Fruit fly (Drosophila melanogaster) whole organism, embryonic: ENCODE measurements around the gene nonC.
A peak's percentile ranks its signal among the peaks of the same experiment; 100 is the strongest.

Experiments
- Awh ChIP-seq: fragments of 200-800 bp; sonication (Bioruptor generic); IDR thresholded peaks from 2 replicates; pipeline ENCODE4, ENCODE4 v1.3.6; 2022; ENCODE audit warnings: missing biosample characterization, missing genetic modification characterization
- CG12236 ChIP-seq: fragments of 200-800 bp; sonication (Bioruptor generic); optimal IDR thresholded peaks from 2 replicates; lab custom pipeline; 2016; ENCODE audit warnings: missing biosample characterization, missing genetic modification characterization
- CG14014 ChIP-seq: fragments of 200-800 bp; sonication (Bioruptor generic); IDR thresholded peaks from 2 replicates; pipeline ENCODE4 v1.3.6; 2022; ENCODE audit warnings: missing biosample characterization, missing genetic modification characterization
- CG14050 ChIP-seq: fragments of 200-800 bp; sonication (Bioruptor generic); IDR thresholded peaks from 3 replicates; pipeline ENCODE4 v1.3.6; 2022; ENCODE audit warnings: missing biosample characterization, missing genetic modification characterization
- CG15479 ChIP-seq: fragments of 200-800 bp; sonication (Bioruptor generic); optimal IDR thresholded peaks from 3 replicates; lab custom pipeline; 2019; ENCODE audit warnings: missing biosample characterization, mild to moderate bottlenecking, missing genetic modification characterization, moderate library complexity
- CG16815 ChIP-seq: fragments of 200-800 bp; sonication (Bioruptor generic); optimal IDR thresholded peaks from 3 replicates; lab custom pipeline; 2017; ENCODE audit warnings: missing biosample characterization, mild to moderate bottlenecking, missing genetic modification characterization
- CG17568 ChIP-seq: fragments of 200-800 bp; sonication (Bioruptor generic); optimal IDR thresholded peaks from 2 replicates; lab custom pipeline; 2018; ENCODE audit warnings: missing biosample characterization, mild to moderate bottlenecking, missing genetic modification characterization, moderate library complexity
- CG17802 ChIP-seq: fragments of 200-800 bp; sonication (Bioruptor generic); optimal IDR thresholded peaks from 2 replicates; lab custom pipeline; 2018; ENCODE audit warnings: missing biosample characterization, mild to moderate bottlenecking, missing genetic modification characterization, moderate library complexity
- CG17912 ChIP-seq: fragments of 200-800 bp; sonication (Bioruptor generic); optimal IDR thresholded peaks from 2 replicates; lab custom pipeline; 2018; ENCODE audit warnings: missing biosample characterization, mild to moderate bottlenecking, missing genetic modification characterization
- CG18619 ChIP-seq: fragments of 200-800 bp; sonication (Bioruptor generic); optimal IDR thresholded peaks from 3 replicates; lab custom pipeline; 2017; ENCODE audit warnings: missing biosample characterization, mild to moderate bottlenecking, missing genetic modification characterization
- CG2889 ChIP-seq: fragments of 200-800 bp; sonication (Bioruptor generic); IDR thresholded peaks from 3 replicates; pipeline ENCODE4 v1.3.6; 2022; ENCODE audit warnings: missing biosample characterization, missing genetic modification characterization
- CG33213 ChIP-seq: fragments of 200-800 bp; sonication (Bioruptor generic); optimal IDR thresholded peaks from 3 replicates; lab custom pipeline; 2016; ENCODE audit warnings: missing biosample characterization, missing genetic modification characterization
- CG33557 ChIP-seq: fragments of 200-800 bp; sonication (Bioruptor generic); optimal IDR thresholded peaks from 2 replicates; lab custom pipeline; 2019; ENCODE audit warnings: missing biosample characterization, mild to moderate bottlenecking, missing genetic modification characterization, moderate library complexity
- CG34376 ChIP-seq: fragments of 200-800 bp; sonication (Bioruptor generic); optimal IDR thresholded peaks from 2 replicates; lab custom pipeline; 2018; ENCODE audit warnings: missing biosample characterization, mild to moderate bottlenecking, missing genetic modification characterization
- CG3726 ChIP-seq: fragments of 200-800 bp; sonication (Bioruptor generic); IDR thresholded peaks from 3 replicates; pipeline ENCODE4, ENCODE4 v1.3.6; 2022; ENCODE audit warnings: missing biosample characterization, missing genetic modification characterization
- CG3995 ChIP-seq: fragments of 200-800 bp; sonication (Bioruptor generic); optimal IDR thresholded peaks from 3 replicates; lab custom pipeline; 2016; ENCODE audit warnings: missing biosample characterization, missing genetic modification characterization
- CG6654 ChIP-seq: fragments of 200-800 bp; sonication (Bioruptor generic); optimal IDR thresholded peaks from 2 replicates; lab custom pipeline; 2017; ENCODE audit warnings: missing biosample characterization, mild to moderate bottlenecking, missing genetic modification characterization
- CG6854 ChIP-seq: fragments of 200-800 bp; sonication (Bioruptor generic); optimal IDR thresholded peaks from 3 replicates; lab custom pipeline; 2017; ENCODE audit warnings: missing biosample characterization, mild to moderate bottlenecking, missing genetic modification characterization
- CG7357 ChIP-seq: fragments of 200-800 bp; sonication (Bioruptor generic); IDR thresholded peaks from 3 replicates; pipeline ENCODE4 v1.3.6; 2022; ENCODE audit warnings: missing biosample characterization, missing genetic modification characterization
- CG8924 ChIP-seq: fragments of 200-800 bp; optimal IDR thresholded peaks from 3 replicates; lab custom pipeline; 2019; ENCODE audit warnings: missing biosample characterization, mild to moderate bottlenecking, missing genetic modification characterization, moderate library complexity
- CG9876 ChIP-seq: fragments of 200-800 bp; sonication (Bioruptor generic); optimal IDR thresholded peaks from 2 replicates; lab custom pipeline; 2016; ENCODE audit warnings: missing biosample characterization, missing genetic modification characterization
- CoRest ChIP-seq: fragments of 200-800 bp; sonication (Bioruptor generic); optimal IDR thresholded peaks from 3 replicates; lab custom pipeline; 2018; ENCODE audit warnings: missing biosample characterization, mild to moderate bottlenecking, missing genetic modification characterization, moderate library complexity
- D ChIP-seq, 2 experiments: fragments of 200-800 bp in 1 of 2; fragments of >200 bp in 1 of 2; sonication (Bioruptor generic) in 1 of 2; optimal IDR thresholded peaks; 2 replicates in 1 of 2; 3 replicates in 1 of 2; lab custom pipeline; 2017; ENCODE audit warnings: mild to moderate bottlenecking in 1 of 2, missing biosample characterization in 1 of 2, missing genetic modification characterization in 1 of 2, missing genetic modification reagents in 1 of 2
- Deaf1 ChIP-seq: fragments of 200-800 bp; optimal IDR thresholded peaks from 3 replicates; lab custom pipeline; 2019; ENCODE audit warnings: missing biosample characterization, mild to moderate bottlenecking, missing genetic modification characterization, moderate library complexity
- Dll ChIP-seq: fragments of 200-800 bp; sonication (Bioruptor generic); IDR thresholded peaks from 4 replicates; pipeline ENCODE4 v1.3.6; 2022; ENCODE audit warnings: missing biosample characterization, missing genetic modification characterization; ENCODE audit not compliant: partially characterized antibody
- E2f2 ChIP-seq: fragments of 200-800 bp; sonication (Bioruptor generic); IDR thresholded peaks from 2 replicates; pipeline ENCODE4 v1.3.6; 2022; ENCODE audit warnings: missing biosample characterization, missing genetic modification characterization
- GATAe ChIP-seq: fragments of 200-800 bp; sonication (Bioruptor generic); conservative IDR thresholded peaks from 2 replicates; pipeline ENCODE4 v1.3.6; 2022; ENCODE audit warnings: missing biosample characterization, missing genetic modification characterization
- H2.0 ChIP-seq: fragments of 200-800 bp; sonication (Bioruptor generic); IDR thresholded peaks from 2 replicates; pipeline ENCODE4 v1.3.6; 2022; ENCODE audit warnings: missing biosample characterization, missing genetic modification characterization
- HHEX ChIP-seq: fragments of 200-800 bp; sonication (Bioruptor generic); optimal IDR thresholded peaks from 3 replicates; lab custom pipeline; 2017; ENCODE audit warnings: missing biosample characterization, mild to moderate bottlenecking, missing genetic modification characterization, missing genetic modification reagents
- NFAT ChIP-seq: fragments of 200-800 bp; sonication (Bioruptor generic); IDR thresholded peaks from 2 replicates; pipeline ENCODE4 v1.3.6; 2022; ENCODE audit warnings: missing biosample characterization, missing genetic modification characterization
- ase ChIP-seq: fragments of 200-800 bp; sonication (Bioruptor generic); IDR thresholded peaks from 3 replicates; pipeline ENCODE4 v1.3.6; 2022; ENCODE audit warnings: missing biosample characterization, missing genetic modification characterization
- bcd ChIP-seq: fragments of 200-800 bp; sonication (Bioruptor generic); optimal IDR thresholded peaks from 2 replicates; lab custom pipeline; 2017; ENCODE audit warnings: missing biosample characterization, mild to moderate bottlenecking, missing genetic modification characterization
- bowl ChIP-seq: fragments of 200-800 bp; sonication (Bioruptor generic); IDR thresholded peaks from 2 replicates; pipeline ENCODE4 v1.3.6; 2022; ENCODE audit warnings: missing biosample characterization, missing genetic modification characterization
- cad ChIP-seq: fragments of >200 bp; optimal IDR thresholded peaks from 2 replicates; lab custom pipeline; 2017; ENCODE audit warnings: missing biosample characterization, missing genetic modification characterization
- crol ChIP-seq: fragments of 200-800 bp; sonication (Bioruptor generic); IDR thresholded peaks from 2 replicates; pipeline ENCODE4 v1.3.6; 2022; ENCODE audit warnings: missing biosample characterization, missing genetic modification characterization
- dpn ChIP-seq, 2 experiments: fragments of 200-800 bp; sonication (Bioruptor generic); optimal IDR thresholded peaks; 3 replicates each; lab custom pipeline; 2016; ENCODE audit warnings: missing biosample characterization in 2 of 2, missing genetic modification characterization in 2 of 2
- ems ChIP-seq: fragments of 200-800 bp; sonication (Bioruptor generic); optimal IDR thresholded peaks from 3 replicates; lab custom pipeline; 2016; ENCODE audit warnings: missing biosample characterization, missing genetic modification characterization
- grau ChIP-seq: fragments of 200-800 bp; optimal IDR thresholded peaks from 3 replicates; lab custom pipeline; 2019; ENCODE audit warnings: missing biosample characterization, mild to moderate bottlenecking, missing genetic modification characterization, moderate library complexity
- gro ChIP-seq: fragments of 200-800 bp; sonication (Bioruptor generic); optimal IDR thresholded peaks from 2 replicates; lab custom pipeline; 2016; ENCODE audit warnings: missing biosample characterization, missing genetic modification characterization
- gsb ChIP-seq: fragments of 200-800 bp; sonication (Bioruptor generic); IDR thresholded peaks from 2 replicates; pipeline ENCODE4 v1.3.6; 2022; ENCODE audit warnings: missing biosample characterization, missing genetic modification characterization
- h ChIP-seq: fragments of >200 bp; optimal IDR thresholded peaks from 2 replicates; lab custom pipeline; 2017
- kah ChIP-seq: fragments of 200-800 bp; sonication (Bioruptor generic); optimal IDR thresholded peaks from 2 replicates; lab custom pipeline; 2018; ENCODE audit warnings: missing biosample characterization, mild to moderate bottlenecking, missing genetic modification characterization
- sna ChIP-seq: fragments of 200-800 bp; sonication (Bioruptor generic); IDR thresholded peaks from 2 replicates; pipeline ENCODE4 v1.3.6; 2022; ENCODE audit warnings: missing biosample characterization, missing genetic modification characterization; ENCODE audit not compliant: partially characterized antibody
- vvl ChIP-seq: fragments of 200-800 bp; sonication (Bioruptor generic); IDR thresholded peaks from 2 replicates; pipeline ENCODE4 v1.3.6; 2022; ENCODE audit warnings: missing biosample characterization, missing genetic modification characterization
- wdn ChIP-seq: fragments of 200-800 bp; sonication (Bioruptor generic); IDR thresholded peaks from 2 replicates; pipeline ENCODE4 v1.3.6; 2022; ENCODE audit warnings: missing biosample characterization, missing genetic modification characterization
- zf30C ChIP-seq: fragments of 200-800 bp; sonication (Bioruptor generic); optimal IDR thresholded peaks from 3 replicates; lab custom pipeline; 2018; ENCODE audit warnings: missing biosample characterization, mild to moderate bottlenecking, missing genetic modification characterization

nonC gene

DNA sequence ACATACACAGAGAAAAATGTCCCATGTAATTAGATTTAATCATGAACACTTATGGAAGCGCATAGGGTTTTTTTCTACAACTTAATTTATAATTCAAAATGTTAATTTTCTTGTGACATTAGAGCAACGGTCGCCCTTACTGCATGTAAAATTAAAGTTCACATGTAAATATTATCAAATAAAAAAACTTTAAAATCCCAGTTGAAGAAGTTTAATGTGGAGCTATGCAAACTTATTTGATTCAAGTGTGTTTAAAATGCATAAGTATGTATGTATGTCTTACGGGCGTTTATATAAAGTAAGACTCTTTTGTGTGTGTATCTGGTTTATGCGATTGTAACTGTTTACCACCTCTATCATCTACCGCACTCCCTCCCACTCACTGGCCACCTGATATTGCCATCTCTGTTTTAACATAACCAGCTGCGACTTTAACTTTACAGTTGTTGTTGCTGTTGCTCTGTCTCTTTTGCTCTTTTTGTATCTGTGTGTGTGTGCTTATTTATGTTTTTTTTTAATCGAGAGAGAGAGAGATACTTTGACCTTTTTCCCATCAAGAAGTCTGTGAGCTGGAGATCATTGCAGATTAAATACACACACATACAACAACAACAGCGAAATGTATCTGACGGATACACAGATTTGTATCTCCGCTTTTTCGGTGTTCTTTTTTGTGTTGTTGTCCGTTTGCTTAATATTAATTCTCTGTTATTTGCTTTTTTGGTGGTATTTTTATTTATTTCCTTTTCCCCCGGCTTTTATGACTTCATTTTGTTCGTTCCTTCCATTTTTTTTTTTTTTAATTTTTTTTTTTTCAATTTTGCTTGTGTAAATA, 31.3 kb downstream of the nonC start (continued):
- TF ChIP-seq GATAe (GFP tag; lab: Robert Waterston, UW): no peak
- peak; percentile 85 to 88 for TF ChIP-seq dpn (GFP tag; optimal IDR thresholded peaks at IDR 0.05; lab: Kevin White, UChicago)
- TF ChIP-seq Awh (GFP tag; lab: Robert Waterston, UW): 0 out of 2 replicates have a peak, but pooled peaks have one; percentile 13
- TF ChIP-seq H2.0 (GFP tag; lab: Robert Waterston, UW): peak; percentile 81
- peak; percentile 32; the same call in 1 of the 2 replicates for TF ChIP-seq CG14014 (GFP tag; lab: Robert Waterston, UW)
- no peak for TF ChIP-seq bowl (GFP tag; lab: Robert Waterston, UW)
- peak; percentile 74 for TF ChIP-seq E2f2 (GFP tag; lab: Robert Waterston, UW)

DNA sequence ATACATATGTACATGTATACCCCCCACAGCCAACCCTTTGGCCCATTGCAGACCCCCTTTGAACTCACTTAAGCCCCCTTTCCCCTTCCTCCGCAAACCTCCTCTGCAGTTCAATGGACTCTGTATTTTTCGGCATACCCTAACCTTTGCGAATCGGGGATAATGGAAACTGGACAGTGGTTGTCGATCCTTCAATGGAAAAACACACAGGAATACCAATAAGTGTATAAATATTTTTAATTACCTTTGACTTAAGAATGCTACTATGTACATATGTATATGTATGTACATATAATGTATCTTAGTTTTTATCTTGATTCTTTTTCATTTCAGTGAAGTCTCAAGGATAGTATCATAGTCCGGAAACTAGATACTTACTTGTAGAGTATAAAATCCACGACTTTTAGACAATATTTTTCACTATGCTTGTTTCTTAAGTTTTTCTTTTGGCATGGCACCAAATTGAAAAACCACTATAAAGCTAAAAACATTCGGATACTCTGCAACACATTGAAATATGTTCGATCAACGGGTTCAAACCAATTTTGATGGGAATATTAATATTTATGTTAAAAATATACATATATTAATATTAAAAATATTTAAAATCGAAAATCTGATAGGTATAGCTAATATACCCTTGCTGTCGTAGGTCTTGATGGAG, 32.2 kb downstream of the nonC start:
- TF ChIP-seq NFAT (GFP tag; lab: Robert Waterston, UW): peak; percentile 38; the same call in 1 of the 2 replicates
- TF ChIP-seq h (lab: Kevin White, UChicago): no peak
- TF ChIP-seq vvl (GFP tag; lab: Robert Waterston, UW): peak; percentile 89
- peak; percentile 78 for TF ChIP-seq CoRest (tag; lab: Kevin White, UChicago)
- TF ChIP-seq CG12236: no peak
- TF ChIP-seq CG14050 (GFP tag; lab: Robert Waterston, UW): peak; percentile 61; the same call in 2 of the 3 replicates
- TF ChIP-seq CG3995 (GFP tag; lab: Kevin White, UChicago): no peak
- peak; percentile 24 for TF ChIP-seq CG6854 (GFP tag; lab: Kevin White, UChicago)
- 0 out of 3 replicates have a peak, but pooled peaks have one; percentile 7 for TF ChIP-seq CG3726 (GFP tag; lab: Robert Waterston, UW)
- TF ChIP-seq CG2889 (GFP tag; lab: Robert Waterston, UW): peak; percentile 67; the same call in 2 of the 3 replicates
- peak; percentile 71 for TF ChIP-seq CG8924 (tag; lab: Kevin White, UChicago)
- no peak for TF ChIP-seq CG9876 (GFP tag; lab: Kevin White, UChicago)
- TF ChIP-seq wdn (GFP tag; lab: Robert Waterston, UW): peak; percentile 70
- TF ChIP-seq CG6654: peak; percentile 18
- TF ChIP-seq gro (GFP tag; lab: Kevin White, UChicago): no peak
- peak; percentile 70 for TF ChIP-seq ase
- TF ChIP-seq Awh (GFP tag; lab: Robert Waterston, UW): peak; percentile 66; the same call in 1 of the 2 replicates
- TF ChIP-seq CG33213: no peak
- peak; percentile 67 for TF ChIP-seq CG18619 (GFP tag; lab: Kevin White, UChicago)
- TF ChIP-seq ems (GFP tag; lab: Kevin White, UChicago): no peak
- peak; percentile 4 for TF ChIP-seq HHEX (GFP tag; lab: Kevin White, UChicago)
- TF ChIP-seq bcd (GFP tag; lab: Kevin White, UChicago): peak; percentile 77
- no peak for TF ChIP-seq CG17912 (GFP tag; lab: Kevin White, UChicago)
- no peak for TF ChIP-seq CG34376 (GFP tag; lab: Kevin White, UChicago)
- peak; percentile 38 for TF ChIP-seq Deaf1 (tag; lab: Kevin White, UChicago)
- no peak for TF ChIP-seq CG15479 (GFP tag; lab: Kevin White, UChicago)
- peak; percentile 47 for TF ChIP-seq CG17568
- TF ChIP-seq CG17802 (tag; lab: Kevin White, UChicago): no peak
- no peak for TF ChIP-seq cad (GFP tag; lab: Kevin White, UChicago)
- peak; percentile 79 for TF ChIP-seq grau (tag; lab: Kevin White, UChicago)
- no peak for TF ChIP-seq zf30C
- peak; percentile 29 for TF ChIP-seq kah (GFP tag; lab: Kevin White, UChicago)
- no peak for TF ChIP-seq D (optimal IDR thresholded peaks at IDR 0.05; lab: Kevin White, UChicago)
- peak; percentile 47 for TF ChIP-seq D (GFP tag; optimal IDR thresholded peaks at IDR 0.05; lab: Kevin White, UChicago)
- no peak for TF ChIP-seq sna (GFP tag; lab: Robert Waterston, UW)
- TF ChIP-seq CG16815 (GFP tag; lab: Kevin White, UChicago): peak; percentile 15
- no peak for TF ChIP-seq CG33557
- no peak for TF ChIP-seq Dll (GFP tag; lab: Robert Waterston, UW)
- TF ChIP-seq CG7357 (GFP tag; lab: Robert Waterston, UW): peak; percentile 59; the same call in 2 of the 3 replicates
- peak; percentile 85 for TF ChIP-seq crol (GFP tag; lab: Robert Waterston, UW)
- peak; percentile 23 for TF ChIP-seq gsb (GFP tag; lab: Robert Waterston, UW)
